Worm (Caenorhabditis elegans): ENCODE results near the gene ins-15.

ins-15 gene

DNA sequence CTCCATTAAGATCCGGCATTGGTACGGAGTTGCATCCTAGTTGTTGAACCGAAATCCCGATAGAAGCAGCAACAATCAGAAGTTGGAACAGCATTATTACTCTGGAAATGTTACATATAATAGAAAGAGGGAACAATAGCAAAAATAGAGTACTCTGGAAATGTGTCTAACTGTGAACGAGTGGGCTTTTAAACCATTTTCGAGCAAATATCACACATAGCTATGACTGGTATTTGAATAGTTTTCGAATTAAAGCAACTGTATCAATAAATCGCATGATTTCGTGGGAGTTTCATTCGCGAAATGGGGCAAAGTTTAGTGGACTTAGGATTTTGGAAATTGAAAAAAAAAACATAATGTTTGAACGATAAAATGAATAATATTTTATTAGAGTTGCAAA, 4.9 kb upstream of the ins-15 start, which contains the start of gene F41G3.10:
F41G3.10 (minus strand) TSS at position 101 of the 400 bp plus-strand sequence.
- no peak for TF ChIP-seq lin-13 (tag; optimal IDR thresholded peaks at IDR 0.05)
- no peak for TF ChIP-seq ceh-39 (tag; optimal IDR thresholded peaks at IDR 0.05)
- no peak for TF ChIP-seq flh-1 (GFP tag; optimal IDR thresholded peaks at IDR 0.05)
- TF ChIP-seq sptf-1 (tag; optimal IDR thresholded peaks at IDR 0.05) = no peak
- TF ChIP-seq mab-5 (tag; optimal IDR thresholded peaks at IDR 0.05) = no peak
- TF ChIP-seq blmp-1 (tag; optimal IDR thresholded peaks at IDR 0.05) = no peak
- no peak for TF ChIP-seq lin-32 (GFP tag; optimal IDR thresholded peaks at IDR 0.05)
- TF ChIP-seq unc-62 (GFP tag; optimal IDR thresholded peaks at IDR 0.05) = no peak
- no peak for TF ChIP-seq pha-4 (tag; optimal IDR thresholded peaks at IDR 0.05)
- TF ChIP-seq ceh-83 (GFP tag; optimal IDR thresholded peaks at IDR 0.05) = no peak
- TF ChIP-seq ceh-43 (GFP tag; optimal IDR thresholded peaks at IDR 0.05) = no peak
- no peak for TF ChIP-seq nhr-76 (tag; optimal IDR thresholded peaks at IDR 0.05)
- no peak for TF ChIP-seq unc-120 (tag; optimal IDR thresholded peaks at IDR 0.05; ENCODE audit: poor library complexity, severe bottlenecking)
- TF ChIP-seq cnd-1 (tag; optimal IDR thresholded peaks at IDR 0.05) = no peak
- TF ChIP-seq elt-3 (tag; optimal IDR thresholded peaks at IDR 0.05) = no peak
- TF ChIP-seq hlh-1 (tag; optimal IDR thresholded peaks at IDR 0.05) = no peak
- no peak for TF ChIP-seq ham-2 (GFP tag; optimal IDR thresholded peaks at IDR 0.05)

DNA sequence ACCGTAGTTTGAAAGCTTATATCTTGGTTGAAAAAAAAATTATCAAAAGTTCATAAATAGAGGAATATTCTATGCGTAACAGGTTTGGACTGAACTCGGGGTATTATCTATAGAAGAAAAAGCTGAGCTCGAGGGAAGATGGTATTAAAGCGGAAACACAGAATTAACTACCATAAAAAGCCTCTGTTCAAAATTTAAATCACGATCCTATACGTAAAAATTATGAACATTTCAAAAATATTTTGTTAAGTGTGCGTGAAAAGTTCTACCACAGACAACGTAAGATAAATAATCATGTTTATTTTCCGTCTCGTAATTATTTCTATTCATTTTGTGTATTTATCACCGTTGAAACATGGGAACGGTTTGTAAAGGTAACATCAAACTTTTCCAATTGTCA, 1.9 kb upstream of the ins-15 start, which contains the start of gene F41G3.5:
F41G3.5 (plus strand) TSS at position 301 of the 400 bp plus-strand sequence.
- TF ChIP-seq zip-8 (tag; optimal IDR thresholded peaks at IDR 0.05) (no peak), nhr-2 (tag; optimal IDR thresholded peaks at IDR 0.05) (no peak), drap-1 (GFP tag; optimal IDR thresholded peaks at IDR 0.05) (no peak), hlh-1 (tag; optimal IDR thresholded peaks at IDR 0.05) (no peak), lin-32 (GFP tag; optimal IDR thresholded peaks at IDR 0.05) (no peak), lsy-2 (tag; optimal IDR thresholded peaks at IDR 0.05) (no peak), M03D4.4 (tag; optimal IDR thresholded peaks at IDR 0.05) (no peak), ces-1 (GFP tag; optimal IDR thresholded peaks at IDR 0.05) (no peak), nhr-12 (tag; optimal IDR thresholded peaks at IDR 0.05) (no peak), ceh-83 (GFP tag; optimal IDR thresholded peaks at IDR 0.05) (no peak), lin-13 (tag; optimal IDR thresholded peaks at IDR 0.05) (no peak), ceh-39 (tag; optimal IDR thresholded peaks at IDR 0.05) (no peak), unc-39 (tag; optimal IDR thresholded peaks at IDR 0.05) (no peak), unc-62 (GFP tag; optimal IDR thresholded peaks at IDR 0.05) (no peak), flh-1 (GFP tag; optimal IDR thresholded peaks at IDR 0.05) (no peak), elt-3 (tag; optimal IDR thresholded peaks at IDR 0.05) (no peak), cnd-1 (tag; optimal IDR thresholded peaks at IDR 0.05) (no peak)

DNA sequence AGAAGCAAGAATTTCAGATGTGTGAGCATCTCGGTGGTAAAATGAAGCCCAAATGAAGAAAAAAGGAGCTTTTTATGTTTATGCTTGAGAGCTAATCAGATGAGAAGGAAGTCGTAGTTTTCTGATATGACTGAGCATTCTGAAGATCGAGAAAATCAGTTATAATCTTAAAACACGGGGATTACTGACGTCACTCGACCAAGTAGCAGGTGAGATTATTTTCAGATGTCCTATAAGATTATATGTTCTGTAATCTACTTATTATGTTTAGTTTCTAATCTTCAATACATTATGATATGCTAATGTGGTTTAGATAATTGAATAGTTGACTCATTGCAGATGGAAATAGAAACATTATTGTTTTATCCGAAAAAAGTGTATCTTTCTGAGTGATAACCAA, 1.2 kb upstream of the ins-15 start, which contains the start of gene ins-14:
ins-14 (minus strand) TSS at position 32 of the 400 bp plus-strand sequence.
- no peak for TF ChIP-seq nhr-237 (tag; optimal IDR thresholded peaks at IDR 0.05)
- no peak for TF ChIP-seq nhr-12 (tag; optimal IDR thresholded peaks at IDR 0.05)
- TF ChIP-seq tbx-8 (GFP tag; optimal IDR thresholded peaks at IDR 0.05) = no peak
- no peak for TF ChIP-seq zip-8 (tag; optimal IDR thresholded peaks at IDR 0.05)
- TF ChIP-seq unc-62 (GFP tag; optimal IDR thresholded peaks at IDR 0.05) = no peak
- no peak for TF ChIP-seq ztf-11 (tag; optimal IDR thresholded peaks at IDR 0.05)

DNA sequence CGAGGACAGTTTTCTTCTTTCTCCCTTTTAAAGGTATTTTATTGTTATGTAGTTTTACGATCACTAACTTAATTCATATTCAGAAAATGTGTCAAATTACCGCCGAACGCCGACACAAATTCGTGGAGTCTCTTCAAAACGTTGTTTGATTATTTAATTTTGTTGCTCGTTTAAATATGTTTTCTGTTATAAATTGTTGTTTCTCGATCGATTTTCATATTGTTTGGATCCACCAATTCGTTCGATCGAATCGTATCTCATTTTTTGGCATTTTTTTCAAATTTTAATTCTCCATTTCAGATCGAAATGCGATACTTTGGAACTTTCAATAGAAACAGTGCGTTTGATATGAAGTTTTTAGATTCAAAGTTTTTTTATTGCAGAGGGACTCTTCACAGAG, 1.9 kb downstream of the ins-15 start, which contains the start of gene F41G3.6:
F41G3.6 (plus strand) TSS at position 301 of the 400 bp plus-strand sequence.
- TF ChIP-seq ces-1 (GFP tag; optimal IDR thresholded peaks at IDR 0.05) = no peak
- TF ChIP-seq bed-3 (GFP tag; optimal IDR thresholded peaks at IDR 0.05) = no peak
- TF ChIP-seq lin-32 (GFP tag; optimal IDR thresholded peaks at IDR 0.05) = no peak
- no peak for TF ChIP-seq sptf-1 (tag; optimal IDR thresholded peaks at IDR 0.05)
- no peak for TF ChIP-seq mls-2 (tag; optimal IDR thresholded peaks at IDR 0.05)
- no peak for TF ChIP-seq flh-1 (GFP tag; optimal IDR thresholded peaks at IDR 0.05)
- no peak for TF ChIP-seq elt-3 (tag; optimal IDR thresholded peaks at IDR 0.05)
- TF ChIP-seq ceh-83 (GFP tag; optimal IDR thresholded peaks at IDR 0.05) = no peak
- no peak for TF ChIP-seq cnd-1 (tag; optimal IDR thresholded peaks at IDR 0.05)

DNA sequence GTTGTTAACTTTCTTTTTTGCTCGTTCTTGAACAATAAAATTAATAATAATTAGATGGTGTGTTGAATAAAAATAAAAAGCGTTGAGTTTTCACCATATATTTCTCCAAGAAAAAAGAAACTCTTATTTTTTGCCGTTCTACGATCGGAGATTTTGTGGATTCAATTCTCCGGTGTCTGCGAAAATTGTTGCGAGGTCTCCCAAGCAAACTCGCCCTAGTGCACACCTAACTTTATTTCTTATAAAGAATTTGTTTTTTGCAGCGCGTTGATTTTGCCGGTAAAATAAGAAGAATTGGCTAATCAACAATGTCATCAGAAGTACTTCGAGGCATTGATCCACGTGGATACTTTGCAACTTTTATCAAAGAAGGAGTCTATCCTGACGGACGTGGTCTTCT, 3.1 kb downstream of the ins-15 start, which contains the start of gene exos-8:
exos-8 (plus strand) TSS at position 264 of the 400 bp plus-strand sequence.
- TF ChIP-seq nhr-237 (tag; optimal IDR thresholded peaks at IDR 0.05) (peak; percentile 49), mls-2 (tag; optimal IDR thresholded peaks at IDR 0.05) (peak; percentile 50), unc-62 (GFP tag; optimal IDR thresholded peaks at IDR 0.05) (no peak), lin-32 (GFP tag; optimal IDR thresholded peaks at IDR 0.05) (peak; percentile 1), unc-39 (tag; optimal IDR thresholded peaks at IDR 0.05) (no peak), ceh-83 (GFP tag; optimal IDR thresholded peaks at IDR 0.05) (no peak), hlh-1 (tag; optimal IDR thresholded peaks at IDR 0.05) (no peak), mab-5 (tag; optimal IDR thresholded peaks at IDR 0.05) (no peak), flh-1 (GFP tag; optimal IDR thresholded peaks at IDR 0.05) (no peak), M03D4.4 (tag; optimal IDR thresholded peaks at IDR 0.05) (peak; percentile 28), cnd-1 (tag; optimal IDR thresholded peaks at IDR 0.05) (peak; percentile 46), ces-1 (GFP tag; optimal IDR thresholded peaks at IDR 0.05) (peak; percentile 76), ztf-11 (tag; optimal IDR thresholded peaks at IDR 0.05) (no peak), sptf-1 (tag; optimal IDR thresholded peaks at IDR 0.05) (no peak), nhr-76 (tag; optimal IDR thresholded peaks at IDR 0.05) (no peak), ceh-39 (tag; optimal IDR thresholded peaks at IDR 0.05) (no peak), lin-13 (tag; optimal IDR thresholded peaks at IDR 0.05) (peak; percentile 34), sem-2 (GFP tag; optimal IDR thresholded peaks at IDR 0.05) (no peak), lsy-2 (tag; optimal IDR thresholded peaks at IDR 0.05) (peak; percentile 67), ham-2 (GFP tag; optimal IDR thresholded peaks at IDR 0.05) (no peak), nhr-28 (tag; optimal IDR thresholded peaks at IDR 0.05) (no peak), mep-1 (tag; optimal IDR thresholded peaks at IDR 0.05) (peak; percentile 67), drap-1 (GFP tag; optimal IDR thresholded peaks at IDR 0.05) (peak; percentile 6)

Data from whole organism, mixed stage, embryonic.